Worm (Caenorhabditis elegans) whole organism, early embryonic: Measurements from ENCODE around the gene F55F10.1.

Experiments used
- B0310.2 ChIP-seq: sonication (generic microtip); optimal IDR thresholded peaks from 2 replicates; lab custom pipeline; 2016; ENCODE audit warnings: mild to moderate bottlenecking, missing genetic modification characterization, missing compliant biosample characterization
- F13C5.2 ChIP-seq: sonication (generic microtip); optimal IDR thresholded peaks from 2 replicates; lab custom pipeline; 2017; ENCODE audit warnings: mild to moderate bottlenecking, missing genetic modification characterization, inconsistent platforms, missing compliant biosample characterization
- aly-1 ChIP-seq: sonication (generic microtip); optimal IDR thresholded peaks from 2 replicates; lab custom pipeline; 2016; ENCODE audit warnings: missing genetic modification characterization, missing compliant biosample characterization
- ama-1 ChIP-seq: fragments of 150-350 bp; optimal IDR thresholded peaks from 2 replicates; lab custom pipeline; 2014
- ceh-13 ChIP-seq: fragments of 200-800 bp; sonication (Bioruptor generic); optimal IDR thresholded peaks from 2 replicates; lab custom pipeline; 2018; ENCODE audit warnings: mild to moderate bottlenecking, missing genetic modification characterization, missing compliant biosample characterization
- ceh-36 ChIP-seq: sonication (generic microtip); optimal IDR thresholded peaks from 2 replicates; lab custom pipeline; 2016; ENCODE audit warnings: missing genetic modification characterization, inconsistent platforms, missing compliant biosample characterization
- ets-7 ChIP-seq: sonication (generic microtip); optimal IDR thresholded peaks from 2 replicates; lab custom pipeline; 2016; ENCODE audit warnings: missing genotype, missing genetic modification characterization, missing compliant biosample characterization
- flt-1 ChIP-seq: fragments of 200-800 bp; sonication (Bioruptor generic); IDR thresholded peaks from 2 replicates; pipeline ENCODE4 v1.3.6; 2022; ENCODE audit warnings: missing genetic modification characterization, missing compliant biosample characterization
- hmbx-1 ChIP-seq: sonication (generic microtip); optimal IDR thresholded peaks from 2 replicates; lab custom pipeline; 2016; ENCODE audit warnings: mild to moderate bottlenecking, missing genetic modification characterization, missing compliant biosample characterization
- hmg-4 ChIP-seq: fragments of 200-800 bp; sonication (Bioruptor generic); optimal IDR thresholded peaks from 2 replicates; lab custom pipeline; 2018; ENCODE audit warnings: mild to moderate bottlenecking, missing genetic modification characterization, missing compliant biosample characterization
- hnd-1 ChIP-seq: sonication (generic microtip); optimal IDR thresholded peaks from 2 replicates; lab custom pipeline; 2016; ENCODE audit warnings: missing genetic modification characterization, missing compliant biosample characterization
- pes-1 ChIP-seq: fragments of 200-800 bp; sonication (Bioruptor generic); IDR thresholded peaks from 2 replicates; pipeline ENCODE4 v1.3.6; 2022; ENCODE audit warnings: missing genetic modification reagents, missing genetic modification characterization, missing compliant biosample characterization
- scrt-1 ChIP-seq: fragments of 200-800 bp; sonication (Bioruptor generic); IDR thresholded peaks from 2 replicates; pipeline ENCODE4 v1.3.6; 2022; ENCODE audit warnings: missing genetic modification characterization, missing compliant biosample characterization
- sea-1 ChIP-seq: fragments of 200-800 bp; sonication (Bioruptor generic); conservative IDR thresholded peaks from 2 replicates; pipeline ENCODE4 v1.3.6; 2022; ENCODE audit warnings: missing genetic modification characterization, missing compliant biosample characterization
- tbx-11 ChIP-seq: fragments of 200-800 bp; sonication (Bioruptor generic); IDR thresholded peaks from 2 replicates; pipeline ENCODE4 v1.3.6; 2022; ENCODE audit warnings: missing genetic modification characterization, missing compliant biosample characterization
- tbx-37 ChIP-seq: fragments of 200-800 bp; sonication (Bioruptor generic); conservative IDR thresholded peaks from 2 replicates; pipeline ENCODE4 v1.3.6; 2022; ENCODE audit warnings: missing genetic modification reagents, missing genetic modification characterization, missing compliant biosample characterization
- tra-4 ChIP-seq: sonication (generic microtip); optimal IDR thresholded peaks from 2 replicates; lab custom pipeline; 2017; ENCODE audit warnings: missing genetic modification characterization, missing compliant biosample characterization

F55F10.1 gene

ce11 chrIV:4395555-4395954, 34.9 kb downstream of the F55F10.1 start:
- TF ChIP-seq ama-1 (lab: Kevin White, UChicago) (no peak), hnd-1 (no peak), tbx-37 (GFP tag; lab: Robert Waterston, UW) (no peak), tbx-11 (GFP tag; lab: Robert Waterston, UW) (no peak), F13C5.2 (tag; lab: Kevin White, UChicago) (no peak), ceh-36 (tag; lab: Kevin White, UChicago) (no peak), flt-1 (no peak), ets-7 (tag; lab: Kevin White, UChicago) (no peak), hmg-4 (GFP tag; lab: Kevin White, UChicago) (no peak)

- TF ChIP-seq ama-1 (lab: Kevin White, UChicago), result no peak
- TF ChIP-seq ceh-36 (tag; lab: Kevin White, UChicago), result no peak
- TF ChIP-seq tbx-11 (GFP tag; lab: Robert Waterston, UW), result no peak
- TF ChIP-seq sea-1, result no peak
- TF ChIP-seq hnd-1, result no peak
- TF ChIP-seq F13C5.2 (tag; lab: Kevin White, UChicago), result no peak
- no peak for TF ChIP-seq hmg-4 (GFP tag; lab: Kevin White, UChicago)
- no peak for TF ChIP-seq flt-1
Measured at ce11 chrIV:4396052-4396821, 35.6 kb downstream of the F55F10.1 start.

DNA sequence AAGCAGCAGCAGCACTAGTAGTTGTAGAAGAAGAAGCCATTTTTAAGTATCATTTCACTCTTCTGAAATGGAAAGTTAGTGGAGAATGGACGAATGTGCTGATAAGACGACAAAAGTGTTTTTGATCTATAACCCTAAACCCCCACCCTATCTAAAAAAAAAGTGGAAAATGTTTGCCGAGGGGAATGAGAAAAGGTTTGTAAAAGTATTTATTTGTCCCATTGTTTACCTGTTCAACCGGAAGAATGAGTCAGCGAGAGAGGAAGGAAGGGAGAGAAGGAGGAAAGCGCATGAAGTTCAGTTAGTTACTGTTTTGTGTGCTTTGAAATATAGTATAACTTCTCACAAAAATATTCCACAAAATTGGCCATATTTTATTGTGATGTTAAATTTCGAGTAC, 36.5 kb downstream of the F55F10.1 start:
- no peak for TF ChIP-seq hmbx-1
- no peak for TF ChIP-seq pes-1
- no peak for TF ChIP-seq ets-7 (tag; lab: Kevin White, UChicago)

ce11 chrIV:4397586-4397985, 36.9 kb downstream of the F55F10.1 start:
- TF ChIP-seq flt-1 (no peak), sea-1 (no peak), ama-1 (lab: Kevin White, UChicago) (no peak), F13C5.2 (tag; lab: Kevin White, UChicago) (no peak), B0310.2 (no peak), scrt-1 (GFP tag; lab: Robert Waterston, UW) (no peak), tbx-37 (GFP tag; lab: Robert Waterston, UW) (no peak), tbx-11 (GFP tag; lab: Robert Waterston, UW) (no peak), ets-7 (tag; lab: Kevin White, UChicago) (no peak), ceh-13 (GFP tag; lab: Kevin White, UChicago) (no peak), ceh-36 (tag; lab: Kevin White, UChicago) (no peak), hmg-4 (GFP tag; lab: Kevin White, UChicago) (no peak)

DNA sequence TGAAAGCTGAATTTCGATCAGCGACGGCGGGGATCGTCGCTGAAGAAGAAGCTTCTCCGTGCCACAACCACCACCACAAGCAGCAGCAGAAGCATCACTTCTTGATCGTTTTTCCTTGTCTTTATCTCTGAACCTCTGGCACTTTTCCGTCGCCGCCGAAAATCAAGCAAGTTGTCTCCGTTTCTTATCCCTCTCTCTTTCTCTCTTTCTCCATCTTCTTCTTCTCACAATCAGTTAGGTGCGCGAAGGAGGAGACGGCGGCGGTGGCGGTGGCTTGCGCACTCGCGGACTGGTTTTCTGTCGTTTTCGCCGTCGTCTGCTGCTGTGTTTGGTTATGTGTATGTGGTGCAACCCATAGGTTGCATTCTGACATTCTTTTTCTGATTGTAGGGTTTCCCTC, 37.8 kb downstream of the F55F10.1 start:
- TF ChIP-seq hmg-4 (GFP tag; lab: Kevin White, UChicago) (peak; percentile 32), scrt-1 (GFP tag; lab: Robert Waterston, UW) (no peak)

DNA sequence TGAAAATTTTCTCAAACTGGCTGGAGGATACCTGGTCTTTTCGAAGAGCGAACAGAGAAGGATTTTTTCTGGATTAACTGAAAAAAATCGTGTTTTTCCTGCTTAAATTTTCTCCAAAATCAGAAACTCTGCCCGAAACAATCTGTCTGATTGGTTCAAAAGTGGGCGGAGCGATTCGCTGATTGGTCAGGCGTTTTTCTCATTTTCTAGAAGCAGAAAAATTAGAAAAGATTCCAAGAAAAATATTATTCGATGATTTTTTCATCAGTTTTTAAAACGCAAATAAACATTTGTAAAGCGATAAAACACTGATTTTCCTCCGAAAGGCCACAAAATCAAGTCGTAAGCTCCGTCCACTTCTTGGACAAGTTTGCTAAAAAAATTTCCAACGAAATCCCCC, 38.3 kb downstream of the F55F10.1 start:
- no peak for TF ChIP-seq ceh-13 (GFP tag; lab: Kevin White, UChicago)
- no peak for TF ChIP-seq tbx-37 (GFP tag; lab: Robert Waterston, UW)
- no peak for TF ChIP-seq tbx-11 (GFP tag; lab: Robert Waterston, UW)
- TF ChIP-seq ama-1 (lab: Kevin White, UChicago), result no peak
- no peak for TF ChIP-seq B0310.2
- no peak for TF ChIP-seq F13C5.2 (tag; lab: Kevin White, UChicago)
- TF ChIP-seq flt-1, result no peak
- no peak for TF ChIP-seq hmg-4 (GFP tag; lab: Kevin White, UChicago)
- TF ChIP-seq sea-1, result no peak
- no peak for TF ChIP-seq scrt-1 (GFP tag; lab: Robert Waterston, UW)
- no peak for TF ChIP-seq hmbx-1
- no peak for TF ChIP-seq ceh-36 (tag; lab: Kevin White, UChicago)

ce11 chrIV:4399418-4400136, 38.9 kb downstream of the F55F10.1 start:
- no peak for TF ChIP-seq tbx-37 (GFP tag; lab: Robert Waterston, UW)
- TF ChIP-seq ets-7 (tag; lab: Kevin White, UChicago), result no peak
- TF ChIP-seq tra-4 (tag; lab: Kevin White, UChicago), result no peak
- TF ChIP-seq pes-1, result peak; percentile 23; the same call in 1 of the 2 replicates
- TF ChIP-seq hmg-4 (GFP tag; lab: Kevin White, UChicago), result peak; percentile 10
- TF ChIP-seq ama-1 (lab: Kevin White, UChicago), result no peak
- TF ChIP-seq tbx-11 (GFP tag; lab: Robert Waterston, UW), result no peak
- no peak for TF ChIP-seq F13C5.2 (tag; lab: Kevin White, UChicago)
- no peak for TF ChIP-seq hnd-1
- no peak for TF ChIP-seq scrt-1 (GFP tag; lab: Robert Waterston, UW)
- TF ChIP-seq B0310.2, result no peak
- no peak for TF ChIP-seq aly-1
